Worm (Caenorhabditis elegans): ENCODE results near the gene dsl-1.

Gene dsl-1

ce11 chrIV:1168311-1168965 is 39.4 kb downstream of the dsl-1 start:
- TF ChIP-seq dmd-9 (GFP tag; IDR thresholded peaks at IDR 0.05) = no peak
- no peak for TF ChIP-seq nhr-42 (GFP tag; IDR thresholded peaks at IDR 0.05)
- peak; percentile 72 for TF ChIP-seq T20F7.1 (GFP tag; optimal IDR thresholded peaks at IDR 0.05)
- TF ChIP-seq dve-1 (tag; optimal IDR thresholded peaks at IDR 0.05; ENCODE audit: insufficient read depth) = peak; percentile 52
- peak; percentile 79 for TF ChIP-seq hlh-11 (tag; optimal IDR thresholded peaks at IDR 0.05)
- TF ChIP-seq dpl-1 (GFP tag; optimal IDR thresholded peaks at IDR 0.05) = peak; percentile 29
- TF ChIP-seq nhr-111 (GFP tag; optimal IDR thresholded peaks at IDR 0.05) = no peak
- TF ChIP-seq nhr-10 (tag; optimal IDR thresholded peaks at IDR 0.05) = no peak
- peak; percentile 40 for TF ChIP-seq dmd-6 (GFP tag; IDR thresholded peaks at IDR 0.05)
- no peak for TF ChIP-seq spr-3 (GFP tag; optimal IDR thresholded peaks at IDR 0.05)
- peak in 1 of 2 experiments; percentile 87 for TF ChIP-seq unc-62 (GFP tag; optimal IDR thresholded peaks at IDR 0.05 in 1 of 2)
- no peak for TF ChIP-seq unc-62 (tag; optimal IDR thresholded peaks at IDR 0.05)
- peak; percentile 75 for TF ChIP-seq mxl-3 (GFP tag; optimal IDR thresholded peaks at IDR 0.05)
- TF ChIP-seq hif-1 (tag; optimal IDR thresholded peaks at IDR 0.05) = peak in 1 of 2 experiments; percentile 41
- no peak for TF ChIP-seq zag-1 (tag; optimal IDR thresholded peaks at IDR 0.05)
- TF ChIP-seq set-16 (GFP tag; IDR thresholded peaks at IDR 0.05) = 0 out of 2 replicates have a peak, but pooled peaks have one; percentile 13
- peak; percentile 71 for TF ChIP-seq hmg-1.1 (GFP tag; IDR thresholded peaks at IDR 0.05)
- peak; percentile 46 for TF ChIP-seq rbr-2 (tag; optimal IDR thresholded peaks at IDR 0.05)
- no peak for TF ChIP-seq ZK337.2 (GFP tag; IDR thresholded peaks at IDR 0.05)
- TF ChIP-seq aha-1 (tag) = peak; percentile 65
- TF ChIP-seq mdt-29 (GFP tag; IDR thresholded peaks at IDR 0.05) = no peak
- TF ChIP-seq sdz-12 (GFP tag; optimal IDR thresholded peaks at IDR 0.05) = no peak
- TF ChIP-seq mdl-1 (tag; optimal IDR thresholded peaks at IDR 0.05) = peak; percentile 65 to 93
- TF ChIP-seq hlh-30 (tag; optimal IDR thresholded peaks at IDR 0.05; ENCODE audit: insufficient read depth) = peak; percentile 88
- peak; percentile 71 for TF ChIP-seq nhr-6 (tag; optimal IDR thresholded peaks at IDR 0.05)
- peak in 1 of 2 experiments; percentile 58 for TF ChIP-seq daf-16 (GFP tag; optimal IDR thresholded peaks at IDR 0.05)
- TF ChIP-seq daf-16 (tag; optimal IDR thresholded peaks at IDR 0.05) = peak; percentile 47
- TF ChIP-seq nhr-28 (tag; optimal IDR thresholded peaks at IDR 0.05) = peak; percentile 4

ce11 chrIV:1167352-1167751 is 40.5 kb downstream of the dsl-1 start:
- TF ChIP-seq aha-1 (tag) (peak; percentile 8), arid-1 (GFP tag; conservative IDR thresholded peaks at IDR 0.05) (no peak)

ce11 chrIV:1163126-1163525 is 44.8 kb downstream of the dsl-1 start, which contains the start of gene C50A2.7:
C50A2.7 (plus strand) TSS chrIV:1163426.
- TF ChIP-seq unc-62 (GFP tag; optimal IDR thresholded peaks at IDR 0.05 in 1 of 2) (peak in 1 of 2 experiments; percentile 85), unc-62 (tag; optimal IDR thresholded peaks at IDR 0.05) (no peak), mes-2 (tag; optimal IDR thresholded peaks at IDR 0.05; ENCODE audit: poor library complexity, severe bottlenecking) (no peak)

ce11 chrIV:1160386-1160785 is 47.5 kb downstream of the dsl-1 start, which contains the start of gene ets-8:
ets-8 (minus strand) TSS chrIV:1160486.
- TF ChIP-seq nhr-11 (tag; optimal IDR thresholded peaks at IDR 0.05) = no peak
- TF ChIP-seq ZK337.2 (GFP tag; IDR thresholded peaks at IDR 0.05) = no peak
- TF ChIP-seq ztf-11 (tag; optimal IDR thresholded peaks at IDR 0.05) = no peak
- no peak for TF ChIP-seq F44E2.7 (GFP tag; IDR thresholded peaks at IDR 0.05)
- no peak for TF ChIP-seq ama-1 (optimal IDR thresholded peaks at IDR 0.05)
- TF ChIP-seq Y48G9A.11 (GFP tag; IDR thresholded peaks at IDR 0.05) = no peak
- no peak for TF ChIP-seq hlh-11 (tag; optimal IDR thresholded peaks at IDR 0.05)
- no peak for TF ChIP-seq fos-1 (tag; optimal IDR thresholded peaks at IDR 0.05)
- no peak for TF ChIP-seq Y75B8A.6 (GFP tag; IDR thresholded peaks at IDR 0.05)
- no peak for TF ChIP-seq ceh-62 (tag; optimal IDR thresholded peaks at IDR 0.05)
- no peak for TF ChIP-seq zip-2 (tag; optimal IDR thresholded peaks at IDR 0.05)
- TF ChIP-seq vab-7 (GFP tag; IDR thresholded peaks at IDR 0.05) = no peak
- no peak for TF ChIP-seq ceh-82 (tag; optimal IDR thresholded peaks at IDR 0.05)
- no peak for TF ChIP-seq arid-1 (GFP tag; conservative IDR thresholded peaks at IDR 0.05)
- TF ChIP-seq tag-97 (GFP tag; IDR thresholded peaks at IDR 0.05) = no peak
- TF ChIP-seq aly-2 (tag; optimal IDR thresholded peaks at IDR 0.05) = no peak
- TF ChIP-seq lin-39 (tag; optimal IDR thresholded peaks at IDR 0.05) = no peak
- TF ChIP-seq rbr-2 (tag; optimal IDR thresholded peaks at IDR 0.05) = no peak
- TF ChIP-seq T26A8.4 (GFP tag; IDR thresholded peaks at IDR 0.05) = no peak
- no peak for TF ChIP-seq saeg-2 (GFP tag; IDR thresholded peaks at IDR 0.05)
